Worm (Caenorhabditis elegans) whole organism, dauer: ENCODE measurements around the gene xpo-1.

Experiments used
- unc-62 ChIP-seq: sonication (generic microtip); optimal IDR thresholded peaks from 2 replicates; lab custom pipeline; 2017; ENCODE audit warnings: missing biosample characterization, missing genetic modification reagents, missing genetic modification characterization

The xpo-1 gene

DNA sequence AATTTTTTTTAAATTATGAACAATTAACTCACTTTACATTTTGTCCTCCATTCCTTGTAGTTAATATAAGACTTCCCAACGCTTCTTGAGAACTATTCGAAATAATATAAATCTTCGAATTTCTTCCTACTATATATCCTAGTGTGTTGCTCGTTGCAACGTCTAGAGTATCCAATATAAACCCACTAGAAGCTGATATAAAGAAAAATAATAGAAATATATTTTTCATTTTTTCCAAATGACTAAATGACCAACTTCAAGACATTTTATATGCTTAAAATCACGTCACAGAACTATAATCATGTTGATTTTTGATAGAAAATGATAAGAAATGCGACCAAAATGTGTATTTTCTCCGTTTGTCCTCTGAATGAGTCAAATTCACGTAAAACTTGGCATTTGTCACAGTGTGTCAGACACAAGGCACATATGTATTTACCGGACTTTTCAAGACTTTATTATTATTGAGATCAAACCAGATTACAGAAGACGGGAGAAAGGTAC is 58.2 kb downstream of the xpo-1 start, which contains the start of gene C37C3.10:
Gene C37C3.10, minus strand, starts transcription at position 51 of the 504 bp plus-strand sequence.
- no peak for TF ChIP-seq unc-62 (GFP tag; lab: Kevin White, UChicago)
